Worm (Caenorhabditis elegans) whole organism, late embryonic: ENCODE data around the gene glc-3.

Experiments used
- C08G9.2 ChIP-seq: sonication (generic microtip); optimal IDR thresholded peaks from 2 replicates; lab custom pipeline; 2016; ENCODE audit warnings: mild to moderate bottlenecking, missing genetic modification characterization, moderate library complexity, missing compliant biosample characterization
- ama-1 ChIP-seq: fragments of 150-350 bp; optimal IDR thresholded peaks from 2 replicates; lab custom pipeline; 2014
- ceh-24 ChIP-seq: sonication (generic microtip); optimal IDR thresholded peaks from 2 replicates; lab custom pipeline; 2016; ENCODE audit warnings: mild to moderate bottlenecking, missing genetic modification characterization, missing compliant biosample characterization
- ceh-34 ChIP-seq: sonication (generic microtip); optimal IDR thresholded peaks from 2 replicates; lab custom pipeline; 2016; ENCODE audit warnings: mild to moderate bottlenecking, missing genetic modification characterization, missing compliant biosample characterization
- ceh-9 ChIP-seq: sonication (generic microtip); optimal IDR thresholded peaks from 2 replicates; lab custom pipeline; 2016; ENCODE audit warnings: mild to moderate bottlenecking, missing genetic modification characterization, inconsistent platforms, missing compliant biosample characterization
- fkh-10 ChIP-seq: fragments of 150-350 bp; optimal IDR thresholded peaks from 2 replicates; lab custom pipeline; 2014; ENCODE audit warnings: missing biosample characterization, missing genetic modification reagents, missing genetic modification characterization
- lim-6 ChIP-seq: sonication (generic microtip); optimal IDR thresholded peaks from 2 replicates; lab custom pipeline; 2016; ENCODE audit warnings: missing genetic modification characterization, missing compliant biosample characterization
- pqm-1 ChIP-seq: sonication (generic microtip); optimal IDR thresholded peaks from 2 replicates; lab custom pipeline; 2016; ENCODE audit warnings: missing genetic modification characterization, missing compliant biosample characterization
- ref-2 ChIP-seq: sonication (generic microtip); optimal IDR thresholded peaks from 2 replicates; lab custom pipeline; 2016; ENCODE audit warnings: missing genetic modification characterization, missing compliant biosample characterization

- TF ChIP-seq ref-2 (tag; lab: Kevin White, UChicago) (no peak), ceh-24 (no peak), ama-1 (no peak), ceh-34 (no peak), ceh-9 (tag; lab: Kevin White, UChicago) (no peak), lim-6 (tag; lab: Kevin White, UChicago) (no peak), C08G9.2 (tag; lab: Kevin White, UChicago) (no peak), fkh-10 (no peak), pqm-1 (no peak)
These were observed 6.5 kb downstream of the glc-3 start for ce11 chrV:5447057-5447456.
